Worm (Caenorhabditis elegans): Measurements from ENCODE around the gene lem-4.

lem-4 gene

DNA sequence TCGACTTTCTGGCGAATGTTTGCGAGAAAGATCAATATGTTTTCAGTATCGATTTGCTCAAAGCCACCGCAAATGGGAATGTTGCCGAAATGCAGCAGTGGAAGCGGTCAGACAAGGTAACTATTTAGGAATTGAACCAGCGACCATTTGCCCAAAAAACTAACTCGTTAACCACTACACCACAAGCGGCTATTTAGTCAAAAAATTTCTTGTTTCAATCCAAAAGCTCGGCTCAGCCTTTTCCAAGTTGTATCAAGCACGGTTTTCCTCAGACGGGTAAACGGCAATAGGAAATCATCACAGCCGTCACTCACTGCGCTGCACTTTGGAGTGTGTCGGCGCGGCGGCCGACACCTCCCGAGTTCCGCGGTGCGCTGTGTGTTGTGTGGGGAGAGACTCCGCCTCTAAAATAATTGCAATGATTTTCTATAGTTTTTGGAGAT lies 12.3 kb upstream of the lem-4 start:
- TF ChIP-seq nhr-6 (tag; optimal IDR thresholded peaks at IDR 0.05) (peak; percentile 40), R02D3.7 (tag; optimal IDR thresholded peaks at IDR 0.05) (peak; percentile 15), unc-55 (GFP tag; optimal IDR thresholded peaks at IDR 0.05) (peak; percentile 58), sma-9 (GFP tag; optimal IDR thresholded peaks at IDR 0.05) (peak; percentile 64), sma-9 (tag; optimal IDR thresholded peaks at IDR 0.05) (no peak), fos-1 (tag; optimal IDR thresholded peaks at IDR 0.05) (peak; percentile 76), nhr-21 (tag; optimal IDR thresholded peaks at IDR 0.05) (peak; percentile 80), blmp-1 (tag; optimal IDR thresholded peaks at IDR 0.05; ENCODE audit: insufficient read depth) (peak; percentile 35), snpc-4 (tag; optimal IDR thresholded peaks at IDR 0.05) (peak; percentile 99), peb-1 (tag; optimal IDR thresholded peaks at IDR 0.05) (peak; percentile 8), sma-3 (GFP tag; optimal IDR thresholded peaks at IDR 0.05) (peak; percentile 89), mdl-1 (tag; optimal IDR thresholded peaks at IDR 0.05) (peak; percentile 7 to 43), unc-39 (tag; optimal IDR thresholded peaks at IDR 0.05) (no peak), nhr-12 (tag; optimal IDR thresholded peaks at IDR 0.05) (no peak), lin-13 (GFP tag; optimal IDR thresholded peaks at IDR 0.05) (peak; percentile 73), nhr-129 (tag; optimal IDR thresholded peaks at IDR 0.05) (peak; percentile 81), nhr-25 (tag; optimal IDR thresholded peaks at IDR 0.05) (peak; percentile 55), gmeb-1 (tag; optimal IDR thresholded peaks at IDR 0.05) (peak; percentile 84), alr-1 (tag; optimal IDR thresholded peaks at IDR 0.05) (no peak), ama-1 (optimal IDR thresholded peaks at IDR 0.05) (peak; percentile 96), aly-2 (tag; optimal IDR thresholded peaks at IDR 0.05) (no peak), C34F6.9 (tag; optimal IDR thresholded peaks at IDR 0.05) (peak; percentile 35), ZK546.5 (tag; optimal IDR thresholded peaks at IDR 0.05) (no peak), crh-2 (tag; optimal IDR thresholded peaks at IDR 0.05) (peak; percentile 75), egl-27 (tag; optimal IDR thresholded peaks at IDR 0.05) (peak; percentile 53), lsy-2 (tag; optimal IDR thresholded peaks at IDR 0.05) (peak; percentile 74 to 76), F13H6.1 (tag; optimal IDR thresholded peaks at IDR 0.05) (peak; percentile 71)

- TF ChIP-seq lsy-2 (tag; optimal IDR thresholded peaks at IDR 0.05) (no peak), nhr-21 (tag; optimal IDR thresholded peaks at IDR 0.05) (no peak), elt-3 (tag; optimal IDR thresholded peaks at IDR 0.05) (no peak), ceh-82 (tag; optimal IDR thresholded peaks at IDR 0.05) (no peak), unc-62 (GFP tag; optimal IDR thresholded peaks at IDR 0.05) (no peak), R02D3.7 (tag; optimal IDR thresholded peaks at IDR 0.05) (no peak), unc-39 (tag; optimal IDR thresholded peaks at IDR 0.05) (no peak), nhr-6 (tag; optimal IDR thresholded peaks at IDR 0.05) (no peak), nhr-129 (tag; optimal IDR thresholded peaks at IDR 0.05) (no peak), blmp-1 (tag; optimal IDR thresholded peaks at IDR 0.05; ENCODE audit: insufficient read depth) (no peak)
Observed at ce11 chrIV:860810-861209, 6.2 kb upstream of the lem-4 start.

ce11 chrIV:858630-859029 lies 4.0 kb upstream of the lem-4 start, which contains the start of gene Y55F3BR.2:
Y55F3BR.2 (plus strand) TSS chrIV:858930.
- TF ChIP-seq egl-27 (tag; optimal IDR thresholded peaks at IDR 0.05) (no peak), nhr-11 (tag; optimal IDR thresholded peaks at IDR 0.05) (no peak), F13H6.1 (tag; optimal IDR thresholded peaks at IDR 0.05) (no peak), mdl-1 (tag; optimal IDR thresholded peaks at IDR 0.05) (no peak), sma-9 (GFP tag; optimal IDR thresholded peaks at IDR 0.05) (no peak), sma-9 (tag; optimal IDR thresholded peaks at IDR 0.05) (no peak), mbf-1 (tag; optimal IDR thresholded peaks at IDR 0.05) (no peak), lin-11 (tag; optimal IDR thresholded peaks at IDR 0.05) (no peak), nhr-12 (tag; optimal IDR thresholded peaks at IDR 0.05) (no peak), elt-3 (tag; optimal IDR thresholded peaks at IDR 0.05) (no peak), unc-39 (tag; optimal IDR thresholded peaks at IDR 0.05) (no peak), ztf-4 (tag; optimal IDR thresholded peaks at IDR 0.05) (no peak), nhr-21 (tag; optimal IDR thresholded peaks at IDR 0.05) (no peak), aly-2 (tag; optimal IDR thresholded peaks at IDR 0.05) (no peak)

ce11 chrIV:856038-856437 lies 1.5 kb upstream of the lem-4 start:
- TF ChIP-seq nhr-21 (tag; optimal IDR thresholded peaks at IDR 0.05) (no peak), ztf-4 (tag; optimal IDR thresholded peaks at IDR 0.05) (no peak), zag-1 (tag; optimal IDR thresholded peaks at IDR 0.05) (no peak), nhr-6 (tag; optimal IDR thresholded peaks at IDR 0.05) (no peak), nhr-77 (tag; optimal IDR thresholded peaks at IDR 0.05) (no peak), C34F6.9 (tag; optimal IDR thresholded peaks at IDR 0.05) (no peak), lin-11 (tag; optimal IDR thresholded peaks at IDR 0.05) (no peak), unc-55 (GFP tag; optimal IDR thresholded peaks at IDR 0.05) (no peak), aly-2 (tag; optimal IDR thresholded peaks at IDR 0.05) (no peak), lin-13 (GFP tag; optimal IDR thresholded peaks at IDR 0.05) (no peak), nhr-25 (tag; optimal IDR thresholded peaks at IDR 0.05) (no peak), elt-1 (tag; optimal IDR thresholded peaks at IDR 0.05) (no peak), lsy-2 (tag; optimal IDR thresholded peaks at IDR 0.05) (no peak), snpc-4 (tag; optimal IDR thresholded peaks at IDR 0.05) (no peak)
